Worm (Caenorhabditis elegans) whole organism, L4 larva: ENCODE results near the gene T28A11.4.

Source experiments
- F10B5.3 ChIP-seq: sonication (generic microtip); optimal IDR thresholded peaks from 2 replicates; lab custom pipeline; 2016; ENCODE audit warnings: mild to moderate bottlenecking, missing genetic modification characterization, missing compliant biosample characterization
- F44E2.7 ChIP-seq: fragments of 200-800 bp; sonication (Bioruptor generic); IDR thresholded peaks from 2 replicates; pipeline ENCODE4 v2.1.2; 2022; ENCODE audit warnings: missing genetic modification characterization, missing compliant biosample characterization
- F49E8.2 ChIP-seq: sonication (generic microtip); optimal IDR thresholded peaks from 2 replicates; lab custom pipeline; 2016; ENCODE audit warnings: missing compliant biosample characterization, mild to moderate bottlenecking, missing genetic modification characterization, borderline replicate concordance
- T26A8.4 ChIP-seq: fragments of 200-800 bp; sonication (Bioruptor generic); IDR thresholded peaks from 2 replicates; pipeline ENCODE4 v1.3.6; 2022; ENCODE audit warnings: missing genetic modification characterization, missing compliant biosample characterization
- Y105C5A.15 ChIP-seq: fragments of 200-800 bp; sonication (Bioruptor generic); IDR thresholded peaks from 2 replicates; pipeline ENCODE4 v1.3.6; 2022; ENCODE audit warnings: missing genetic modification characterization, missing compliant biosample characterization
- Y75B8A.6 ChIP-seq: fragments of 200-800 bp; sonication (Bioruptor generic); IDR thresholded peaks from 2 replicates; pipeline ENCODE4 v1.3.6; 2022; ENCODE audit warnings: missing genetic modification reagents, missing genetic modification characterization, missing compliant biosample characterization
- ZK546.5 ChIP-seq, 2 experiments: sonication (generic microtip); optimal IDR thresholded peaks; 2 replicates each; lab custom pipeline; 2017; ENCODE audit warnings: missing biosample characterization in 2 of 2, missing genetic modification characterization in 2 of 2
- aha-1 ChIP-seq: fragments of 150-350 bp; peaks from one replicate; lab custom pipeline; 2014; ENCODE audit warnings: missing biosample characterization, missing genetic modification characterization
- ceh-28 ChIP-seq: fragments of 150-350 bp; optimal IDR thresholded peaks from 2 replicates; lab custom pipeline; 2014; ENCODE audit warnings: missing biosample characterization, missing genetic modification reagents, missing genetic modification characterization
- ceh-62 ChIP-seq: sonication (generic microtip); optimal IDR thresholded peaks from 2 replicates; lab custom pipeline; 2017; ENCODE audit warnings: missing biosample characterization, missing genetic modification characterization
- ctbp-1 ChIP-seq: fragments of 200-800 bp; sonication (Bioruptor generic); IDR thresholded peaks from 2 replicates; pipeline ENCODE4 v1.3.6; 2022; ENCODE audit warnings: missing genetic modification reagents, missing genetic modification characterization, missing compliant biosample characterization
- daf-16 ChIP-seq, 3 experiments: sonication (generic microtip); optimal IDR thresholded peaks; 2 replicates each; lab custom pipeline; 2016 to 2017; ENCODE audit warnings: missing genetic modification characterization in 3 of 3, missing genetic modification reagents in 3 of 3, mild to moderate bottlenecking in 2 of 3, missing compliant biosample characterization in 2 of 3, missing biosample characterization in 1 of 3, moderate library complexity in 1 of 3
- dmd-6 ChIP-seq: fragments of 200-800 bp; sonication (Bioruptor generic); IDR thresholded peaks from 2 replicates; pipeline ENCODE4 v1.3.6; 2022; ENCODE audit warnings: missing genetic modification reagents, missing genetic modification characterization, missing compliant biosample characterization
- dpl-1 ChIP-seq: fragments of 150-350 bp; optimal IDR thresholded peaks from 2 replicates; lab custom pipeline; 2014; ENCODE audit warnings: missing biosample characterization, missing genetic modification reagents, missing genetic modification characterization
- egl-27 ChIP-seq: sonication (generic microtip); optimal IDR thresholded peaks from 3 replicates; lab custom pipeline; 2017; ENCODE audit warnings: missing biosample characterization, missing genetic modification reagents, missing genetic modification characterization
- fos-1 ChIP-seq: fragments of 150-350 bp; optimal IDR thresholded peaks from 2 replicates; lab custom pipeline; 2014; ENCODE audit warnings: missing biosample characterization, missing genetic modification characterization
- hmg-1.1 ChIP-seq: fragments of 200-800 bp; sonication (Bioruptor generic); IDR thresholded peaks from 2 replicates; pipeline ENCODE4 v1.3.6; 2022; ENCODE audit warnings: missing genetic modification reagents, missing genetic modification characterization, missing compliant biosample characterization
- lim-7 ChIP-seq: fragments of 200-800 bp; sonication (Bioruptor generic); IDR thresholded peaks from 2 replicates; pipeline ENCODE4 v1.3.6; 2022; ENCODE audit warnings: missing genetic modification characterization, missing compliant biosample characterization
- lin-39 ChIP-seq: fragments of 150-350 bp; optimal IDR thresholded peaks from 2 replicates; lab custom pipeline; 2014; ENCODE audit warnings: missing biosample characterization, missing genetic modification reagents, missing genetic modification characterization
- lir-3 ChIP-seq: sonication (generic microtip); optimal IDR thresholded peaks from 2 replicates; lab custom pipeline; 2016; ENCODE audit warnings: mild to moderate bottlenecking, missing genetic modification characterization, missing compliant biosample characterization
- lsy-2 ChIP-seq, 2 experiments: fragments of 150-350 bp in 1 of 2; sonication (generic microtip) in 1 of 2; optimal IDR thresholded peaks; 2 replicates each; lab custom pipeline; 2014 to 2017; ENCODE audit warnings: missing biosample characterization in 2 of 2, missing genetic modification characterization in 2 of 2
- madf-5 ChIP-seq, 2 experiments: fragments of 200-800 bp; sonication (Bioruptor generic); IDR thresholded peaks; 2 replicates each; pipeline ENCODE4 v1.3.6; 2022; ENCODE audit warnings: missing compliant biosample characterization in 2 of 2, missing genetic modification characterization in 2 of 2
- madf-9 ChIP-seq: fragments of 200-800 bp; sonication (Bioruptor generic); conservative IDR thresholded peaks from 2 replicates; pipeline ENCODE4 v1.3.6; 2022; ENCODE audit warnings: missing genetic modification reagents, missing genetic modification characterization, missing compliant biosample characterization
- mdt-29 ChIP-seq: fragments of 200-800 bp; sonication (Bioruptor generic); IDR thresholded peaks from 2 replicates; pipeline ENCODE4 v1.3.6; 2022; ENCODE audit warnings: missing genetic modification reagents, missing genetic modification characterization, missing compliant biosample characterization
- mes-2 ChIP-seq: sonication (generic microtip); optimal IDR thresholded peaks from 2 replicates; lab custom pipeline; 2016; ENCODE audit warnings: missing genotype, mild to moderate bottlenecking, missing genetic modification characterization, missing compliant biosample characterization; ENCODE audit not compliant: poor library complexity, severe bottlenecking
- mxl-3 ChIP-seq: fragments of 200-800 bp; sonication (Bioruptor generic); optimal IDR thresholded peaks from 2 replicates; lab custom pipeline; 2018; ENCODE audit warnings: mild to moderate bottlenecking, missing genetic modification characterization, missing compliant biosample characterization
- nhr-102 ChIP-seq: sonication (generic microtip); optimal IDR thresholded peaks from 2 replicates; lab custom pipeline; 2016; ENCODE audit warnings: mild to moderate bottlenecking, missing genetic modification characterization, moderate library complexity, missing compliant biosample characterization
- nhr-41 ChIP-seq: fragments of 200-800 bp; sonication (Bioruptor generic); IDR thresholded peaks from 2 replicates; pipeline ENCODE4 v1.3.6; 2022; ENCODE audit warnings: missing genetic modification reagents, missing genetic modification characterization, missing compliant biosample characterization
- pha-4 ChIP-seq, 2 experiments: fragments of 150-350 bp in 1 of 2; fragments of 200-800 bp in 1 of 2; sonication (Bioruptor generic) in 1 of 2; IDR thresholded peaks in 1 of 2; optimal IDR thresholded peaks in 1 of 2; 2 replicates each; pipeline versions ENCODE4 v1.3.6 to Lab custom; 2014 to 2022; ENCODE audit warnings: missing genetic modification characterization in 2 of 2, missing genetic modification reagents in 2 of 2, missing biosample characterization in 1 of 2, missing compliant biosample characterization in 1 of 2
- pqm-1 ChIP-seq: sonication (generic microtip); optimal IDR thresholded peaks from 2 replicates; lab custom pipeline; 2017; ENCODE audit warnings: missing biosample characterization, missing genetic modification characterization
- sdz-12 ChIP-seq: fragments of 200-800 bp; sonication (Bioruptor generic); optimal IDR thresholded peaks from 2 replicates; lab custom pipeline; 2018; ENCODE audit warnings: mild to moderate bottlenecking, missing genetic modification characterization, missing compliant biosample characterization
- spr-1 ChIP-seq: sonication (generic microtip); optimal IDR thresholded peaks from 2 replicates; lab custom pipeline; 2016; ENCODE audit warnings: mild to moderate bottlenecking, missing genetic modification characterization, missing compliant biosample characterization
- tag-97 ChIP-seq: fragments of 200-800 bp; sonication (Bioruptor generic); IDR thresholded peaks from 2 replicates; pipeline ENCODE4 v1.3.6; 2022; ENCODE audit warnings: missing genetic modification characterization, missing compliant biosample characterization
- unc-62 ChIP-seq, 3 experiments: fragments of 150-350 bp in 1 of 3; sonication (generic microtip); optimal IDR thresholded peaks in 2 of 3; peaks in 1 of 3; 1 replicate in 1 of 3; 2 replicates in 2 of 3; lab custom pipeline; 2014 to 2017; ENCODE audit warnings: missing biosample characterization in 3 of 3, missing genetic modification characterization in 3 of 3, missing genetic modification reagents in 3 of 3, missing genotype in 1 of 3
- zfp-2 ChIP-seq: sonication (generic microtip); optimal IDR thresholded peaks from 2 replicates; lab custom pipeline; 2016; ENCODE audit warnings: mild to moderate bottlenecking, missing genetic modification characterization, missing compliant biosample characterization

T28A11.4 gene

ce11 chrV:3260075-3260474 is 13.8 kb upstream of the T28A11.4 start, which contains the start of gene srbc-5:
TSS of gene srbc-5 (plus strand) at chrV:3260375.
- TF ChIP-seq F44E2.7 (GFP tag; lab: Robert Waterston, UW): no peak
- no peak for TF ChIP-seq ZK546.5 (tag; optimal IDR thresholded peaks at IDR 0.05; lab: Kevin White, UChicago)
- TF ChIP-seq pha-4 (GFP tag; IDR thresholded peaks at IDR 0.05; lab: Robert Waterston, UW): no peak
- no peak for TF ChIP-seq pha-4 (tag; optimal IDR thresholded peaks at IDR 0.05; lab: Kevin White, UChicago)
- TF ChIP-seq tag-97 (GFP tag; lab: Robert Waterston, UW): no peak
- TF ChIP-seq lsy-2 (tag; optimal IDR thresholded peaks at IDR 0.05; lab: Kevin White, UChicago): no peak
- TF ChIP-seq ctbp-1 (GFP tag; lab: Robert Waterston, UW): no peak
- TF ChIP-seq ceh-28 (tag; lab: Kevin White, UChicago): no peak
- TF ChIP-seq ceh-62 (tag; lab: Kevin White, UChicago): no peak
- TF ChIP-seq lin-39 (tag; lab: Kevin White, UChicago): no peak
- TF ChIP-seq madf-5 (GFP tag; IDR thresholded peaks at IDR 0.05; lab: Robert Waterston, UW): no peak
- no peak for TF ChIP-seq egl-27 (tag; lab: Kevin White, UChicago)
- no peak for TF ChIP-seq F49E8.2 (tag; lab: Kevin White, UChicago)
- no peak for TF ChIP-seq lir-3
- no peak for TF ChIP-seq nhr-41 (GFP tag; lab: Robert Waterston, UW)
- no peak for TF ChIP-seq dmd-6
- TF ChIP-seq nhr-102: no peak
- no peak for TF ChIP-seq sdz-12 (GFP tag; lab: Kevin White, UChicago)
- no peak for TF ChIP-seq zfp-2 (tag; lab: Kevin White, UChicago)
- TF ChIP-seq Y105C5A.15: no peak

ce11 chrV:3266189-3266588 is 7.7 kb upstream of the T28A11.4 start, which contains the start of gene T28A11.17:
TSS of gene T28A11.17 (minus strand) at chrV:3266289.
- TF ChIP-seq ZK546.5 (tag; optimal IDR thresholded peaks at IDR 0.05; lab: Kevin White, UChicago) (no peak), fos-1 (tag; lab: Kevin White, UChicago) (no peak), F10B5.3 (tag; lab: Kevin White, UChicago) (no peak), hmg-1.1 (GFP tag; lab: Robert Waterston, UW) (no peak), mdt-29 (GFP tag; lab: Robert Waterston, UW) (no peak), madf-9 (GFP tag; lab: Robert Waterston, UW) (no peak), dpl-1 (GFP tag; lab: Kevin White, UChicago) (no peak), mxl-3 (no peak), T26A8.4 (GFP tag; lab: Robert Waterston, UW) (no peak), lim-7 (GFP tag; lab: Robert Waterston, UW) (no peak), lin-39 (tag; lab: Kevin White, UChicago) (no peak)

DNA sequence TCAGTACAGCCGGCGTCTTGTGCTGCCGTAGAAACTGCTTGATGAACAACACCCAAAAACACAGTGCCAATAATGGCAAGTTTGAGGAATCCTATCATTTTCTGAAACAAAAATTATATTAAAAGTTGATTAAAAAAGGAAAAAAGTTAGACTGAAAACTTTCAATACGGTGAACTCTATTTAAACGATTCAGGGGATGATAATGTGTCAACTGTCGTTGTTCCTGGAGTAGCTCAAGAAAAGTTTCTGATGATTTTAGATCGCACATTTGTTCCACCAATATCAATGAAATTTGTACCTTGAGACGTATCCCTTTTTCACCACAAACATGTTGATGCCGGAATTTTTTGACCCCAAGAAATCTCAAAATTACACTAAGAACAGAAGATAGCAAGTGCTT is 5.9 kb upstream of the T28A11.4 start, which contains the start of gene T28A11.18:
Gene T28A11.18, minus strand, starts transcription at position 101 of the 400 bp plus-strand sequence.
- TF ChIP-seq pqm-1 (tag; lab: Kevin White, UChicago): no peak
- no peak for TF ChIP-seq Y75B8A.6 (GFP tag; lab: Robert Waterston, UW)
- peak in 1 of 2 experiments; percentile 44 for TF ChIP-seq daf-16 (GFP tag; optimal IDR thresholded peaks at IDR 0.05; lab: Kevin White, UChicago)
- TF ChIP-seq daf-16 (tag; optimal IDR thresholded peaks at IDR 0.05; lab: Kevin White, UChicago): no peak
- no peak for TF ChIP-seq spr-1
- no peak for TF ChIP-seq mes-2 (tag; lab: Kevin White, UChicago)
- TF ChIP-seq ceh-28 (tag; lab: Kevin White, UChicago): no peak

DNA sequence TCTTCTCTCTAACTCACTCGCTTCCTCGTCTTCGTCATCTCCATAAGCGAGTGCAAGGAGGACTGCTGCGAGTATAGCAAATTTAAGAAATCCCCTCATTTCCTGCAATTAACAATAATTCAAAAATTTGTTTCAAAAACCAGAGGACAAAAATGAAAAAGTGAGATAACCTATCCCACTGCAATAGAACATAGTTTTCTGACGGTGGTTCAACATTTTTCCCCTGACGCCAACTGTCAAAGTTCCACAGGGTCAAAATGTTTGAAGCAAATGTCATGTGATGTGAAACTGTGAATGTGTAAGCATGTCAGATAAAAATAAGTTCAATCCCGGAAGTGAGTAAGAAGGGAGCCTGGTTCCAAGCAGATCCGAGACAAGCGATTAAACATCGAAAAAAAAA is 4.4 kb upstream of the T28A11.4 start, which contains the start of gene T28A11.19:
Gene T28A11.19, minus strand, starts transcription at position 108 of the 400 bp plus-strand sequence.
- TF ChIP-seq aha-1 (tag; lab: Kevin White, UChicago): peak; percentile 31
- no peak for TF ChIP-seq ctbp-1 (GFP tag; lab: Robert Waterston, UW)
- TF ChIP-seq ceh-28 (tag; lab: Kevin White, UChicago): no peak
- peak in 1 of 2 experiments; percentile 97 for TF ChIP-seq unc-62 (GFP tag; optimal IDR thresholded peaks at IDR 0.05 in 1 of 2; lab: Kevin White, UChicago)
- no peak for TF ChIP-seq unc-62 (tag; optimal IDR thresholded peaks at IDR 0.05; lab: Kevin White, UChicago)
- TF ChIP-seq, all 104 proteins: peak for 2
